Fruit fly (Drosophila melanogaster) whole organism, embryonic: Measurements from ENCODE around the gene CG5815.

Experiments
- Abd-B ChIP-seq: fragments of 200-800 bp; sonication (Bioruptor generic); optimal IDR thresholded peaks from 2 replicates; lab custom pipeline; 2018; ENCODE audit warnings: missing biosample characterization, mild to moderate bottlenecking, missing genetic modification characterization, moderate library complexity
- CG11093 ChIP-seq: fragments of 200-800 bp; sonication (Bioruptor generic); IDR thresholded peaks from 3 replicates; pipeline ENCODE4 v1.3.6; 2022; ENCODE audit warnings: missing biosample characterization, missing genetic modification characterization
- CG15011 ChIP-seq: fragments of 200-800 bp; sonication (Bioruptor generic); optimal IDR thresholded peaks from 3 replicates; lab custom pipeline; 2018; ENCODE audit warnings: missing biosample characterization, mild to moderate bottlenecking, missing genetic modification characterization
- CG2875 ChIP-seq: fragments of 200-800 bp; sonication (Bioruptor generic); optimal IDR thresholded peaks from 2 replicates; lab custom pipeline; 2017; ENCODE audit warnings: missing biosample characterization, mild to moderate bottlenecking, missing genetic modification characterization, missing genetic modification reagents
- CG30403 ChIP-seq: fragments of 200-800 bp; sonication (Bioruptor generic); optimal IDR thresholded peaks from 3 replicates; lab custom pipeline; 2016; ENCODE audit warnings: missing biosample characterization, missing genetic modification characterization
- CG31388 ChIP-seq: fragments of 200-800 bp; sonication (Bioruptor generic); optimal IDR thresholded peaks from 2 replicates; lab custom pipeline; 2016; ENCODE audit warnings: missing biosample characterization, missing genetic modification characterization
- CG33557 ChIP-seq: fragments of 200-800 bp; sonication (Bioruptor generic); optimal IDR thresholded peaks from 2 replicates; lab custom pipeline; 2019; ENCODE audit warnings: missing biosample characterization, mild to moderate bottlenecking, missing genetic modification characterization, moderate library complexity
- CG4328 ChIP-seq: fragments of 200-800 bp; sonication (Bioruptor generic); optimal IDR thresholded peaks from 3 replicates; lab custom pipeline; 2017; ENCODE audit warnings: missing biosample characterization, missing genetic modification reagents, missing genetic modification characterization
- CG4424 ChIP-seq: fragments of 200-800 bp; sonication (Bioruptor generic); optimal IDR thresholded peaks from 3 replicates; lab custom pipeline; 2016; ENCODE audit warnings: missing biosample characterization, missing genetic modification characterization
- CG6683 ChIP-seq: fragments of 200-800 bp; sonication (Bioruptor generic); optimal IDR thresholded peaks from 2 replicates; lab custom pipeline; 2017; ENCODE audit warnings: missing biosample characterization, mild to moderate bottlenecking, missing genetic modification characterization, missing genetic modification reagents
- CG6813 ChIP-seq: fragments of 200-800 bp; sonication (Bioruptor generic); optimal IDR thresholded peaks from 2 replicates; lab custom pipeline; 2017; ENCODE audit warnings: missing biosample characterization, missing genetic modification characterization, mild to moderate bottlenecking, moderate library complexity, missing genetic modification reagents
- CG8478 ChIP-seq: fragments of >200 bp; optimal IDR thresholded peaks from 2 replicates; lab custom pipeline; 2018
- CG8765 ChIP-seq: fragments of 200-800 bp; sonication (Bioruptor generic); IDR thresholded peaks from 2 replicates; pipeline ENCODE4 v1.3.6; 2022; ENCODE audit warnings: missing biosample characterization, missing genetic modification characterization
- CG9609 ChIP-seq: fragments of 200-800 bp; sonication (Bioruptor generic); optimal IDR thresholded peaks from 3 replicates; lab custom pipeline; 2016; ENCODE audit warnings: missing biosample characterization, missing genetic modification characterization
- Camta ChIP-seq: fragments of 200-800 bp; sonication (Bioruptor generic); optimal IDR thresholded peaks from 2 replicates; lab custom pipeline; 2016; ENCODE audit warnings: missing biosample characterization, missing genetic modification characterization
- CrebB ChIP-seq: fragments of 200-800 bp; sonication (Bioruptor generic); optimal IDR thresholded peaks from 3 replicates; lab custom pipeline; 2018; ENCODE audit warnings: missing biosample characterization, mild to moderate bottlenecking, missing genetic modification characterization
- Dip2 ChIP-seq: fragments of 200-800 bp; sonication (Bioruptor generic); IDR thresholded peaks from 2 replicates; pipeline ENCODE4 v1.3.6; 2022; ENCODE audit warnings: missing biosample characterization, missing genetic modification characterization
- Dref ChIP-seq: fragments of 200-800 bp; sonication (Bioruptor generic); IDR thresholded peaks from 2 replicates; pipeline ENCODE4 v1.3.6; 2022; ENCODE audit warnings: missing biosample characterization, missing genetic modification characterization
- Eip74EF ChIP-seq, 2 experiments: fragments of 200-800 bp in 1 of 2; fragments of >200 bp in 1 of 2; sonication (Bioruptor generic) in 1 of 2; optimal IDR thresholded peaks; 2 replicates each; lab custom pipeline; 2017 to 2019; ENCODE audit warnings: missing biosample characterization in 2 of 2, missing genetic modification characterization in 2 of 2, mild to moderate bottlenecking in 1 of 2, moderate library complexity in 1 of 2
- Ets65A ChIP-seq: fragments of 200-800 bp; sonication (Bioruptor generic); peaks from one replicate; lab custom pipeline; 2016; ENCODE audit warnings: missing biosample characterization, missing genetic modification characterization
- Hand ChIP-seq: fragments of 200-800 bp; sonication (Bioruptor generic); optimal IDR thresholded peaks from 2 replicates; lab custom pipeline; 2017; ENCODE audit warnings: mild to moderate bottlenecking, missing biosample characterization, missing genetic modification reagents, missing genetic modification characterization
- Lim3 ChIP-seq: fragments of 200-800 bp; sonication (Bioruptor generic); IDR thresholded peaks from 2 replicates; pipeline ENCODE4 v1.3.6; 2022; ENCODE audit warnings: missing biosample characterization, missing genetic modification characterization
- MESR4 ChIP-seq: fragments of 200-800 bp; sonication (Bioruptor generic); optimal IDR thresholded peaks from 2 replicates; lab custom pipeline; 2018; ENCODE audit warnings: missing biosample characterization, mild to moderate bottlenecking, missing genetic modification characterization, moderate library complexity
- MTF-1 ChIP-seq: fragments of 200-800 bp; sonication (Bioruptor generic); optimal IDR thresholded peaks from 2 replicates; lab custom pipeline; 2018; ENCODE audit warnings: missing biosample characterization, mild to moderate bottlenecking, missing genetic modification characterization, borderline replicate concordance
- Opbp ChIP-seq: fragments of 200-800 bp; sonication (Bioruptor generic); IDR thresholded peaks from 3 replicates; pipeline ENCODE4 v1.3.6; 2022; ENCODE audit warnings: missing biosample characterization, missing genetic modification characterization; ENCODE audit not compliant: partially characterized antibody
- Optix ChIP-seq: fragments of 200-800 bp; sonication (Bioruptor generic); IDR thresholded peaks from 3 replicates; pipeline ENCODE4 v1.3.6; 2022; ENCODE audit warnings: missing biosample characterization, missing genetic modification characterization
- Tbp ChIP-seq: fragments of >200 bp; optimal IDR thresholded peaks from 2 replicates; lab custom pipeline; 2018; ENCODE audit warnings: missing biosample characterization, missing genetic modification characterization
- az2 ChIP-seq: fragments of 200-800 bp; sonication (Bioruptor generic); optimal IDR thresholded peaks from 3 replicates; lab custom pipeline; 2016; ENCODE audit warnings: missing biosample characterization, missing genetic modification characterization
- bbx ChIP-seq: fragments of 200-800 bp; sonication (Bioruptor generic); IDR thresholded peaks from 2 replicates; pipeline ENCODE4 v1.3.6; 2022; ENCODE audit warnings: missing biosample characterization, missing genetic modification characterization; ENCODE audit not compliant: partially characterized antibody
- dm ChIP-seq: fragments of 200-800 bp; sonication (Bioruptor generic); optimal IDR thresholded peaks from 3 replicates; lab custom pipeline; 2016; ENCODE audit warnings: missing biosample characterization, missing genetic modification characterization
- dysf ChIP-seq: fragments of 200-800 bp; sonication (Bioruptor generic); IDR thresholded peaks from 3 replicates; pipeline ENCODE4 v1.3.6; 2022; ENCODE audit warnings: missing biosample characterization, missing genetic modification characterization
- esg ChIP-seq: fragments of 200-800 bp; sonication (Bioruptor generic); conservative IDR thresholded peaks from 2 replicates; pipeline ENCODE4 v1.3.6; 2022; ENCODE audit warnings: missing biosample characterization, missing genetic modification characterization
- exex ChIP-seq: fragments of 200-800 bp; sonication (Bioruptor generic); optimal IDR thresholded peaks from 4 replicates; lab custom pipeline; 2018; ENCODE audit warnings: missing biosample characterization, mild to moderate bottlenecking, missing genetic modification characterization, moderate library complexity
- fd3F ChIP-seq: fragments of 200-800 bp; sonication (Bioruptor generic); optimal IDR thresholded peaks from 2 replicates; lab custom pipeline; 2018; ENCODE audit warnings: missing biosample characterization, mild to moderate bottlenecking, missing genetic modification characterization, moderate library complexity
- gcm2 ChIP-seq: fragments of 200-800 bp; sonication (Bioruptor generic); optimal IDR thresholded peaks from 2 replicates; lab custom pipeline; 2016; ENCODE audit warnings: missing biosample characterization, missing genetic modification characterization
- grn ChIP-seq: fragments of 200-800 bp; sonication (Bioruptor generic); optimal IDR thresholded peaks from 3 replicates; lab custom pipeline; 2017; ENCODE audit warnings: missing biosample characterization, missing genetic modification characterization
- knrl ChIP-seq: fragments of 200-800 bp; sonication (Bioruptor generic); IDR thresholded peaks from 3 replicates; pipeline ENCODE4 v1.3.6; 2022; ENCODE audit warnings: missing biosample characterization, missing genetic modification characterization; ENCODE audit not compliant: partially characterized antibody
- lab ChIP-seq: fragments of 200-800 bp; sonication (Bioruptor generic); optimal IDR thresholded peaks from 3 replicates; lab custom pipeline; 2017; ENCODE audit warnings: missing biosample characterization, missing genetic modification characterization, mild to moderate bottlenecking, moderate library complexity, missing genetic modification reagents
- odd ChIP-seq: fragments of 200-800 bp; sonication (Bioruptor generic); optimal IDR thresholded peaks from 2 replicates; lab custom pipeline; 2017; ENCODE audit warnings: missing biosample characterization, mild to moderate bottlenecking, missing genetic modification characterization
- otp ChIP-seq: fragments of 200-800 bp; sonication (Bioruptor generic); IDR thresholded peaks from 3 replicates; pipeline ENCODE4, ENCODE4 v1.3.6; 2022; ENCODE audit warnings: missing biosample characterization, missing genetic modification characterization
- pita ChIP-seq: fragments of 200-800 bp; sonication (Bioruptor generic); optimal IDR thresholded peaks from 2 replicates; lab custom pipeline; 2017; ENCODE audit warnings: missing biosample characterization, mild to moderate bottlenecking, missing genetic modification characterization
- row ChIP-seq: fragments of 200-800 bp; sonication (Bioruptor generic); IDR thresholded peaks from 3 replicates; pipeline ENCODE4 v1.3.6; 2022; ENCODE audit warnings: missing biosample characterization, missing genetic modification characterization
- slbo ChIP-seq: fragments of 200-800 bp; sonication (Bioruptor generic); IDR thresholded peaks from 2 replicates; pipeline ENCODE4 v1.3.6; 2022; ENCODE audit warnings: missing biosample characterization, missing genetic modification characterization
- sqz ChIP-seq: fragments of 200-800 bp; sonication (Bioruptor generic); optimal IDR thresholded peaks from 3 replicates; lab custom pipeline; 2018; ENCODE audit warnings: missing biosample characterization, mild to moderate bottlenecking, missing genetic modification characterization
- stc ChIP-seq: fragments of 200-800 bp; sonication (Bioruptor generic); IDR thresholded peaks from 2 replicates; pipeline ENCODE4 v1.3.6; 2022; ENCODE audit warnings: missing biosample characterization, missing genetic modification characterization
- ttk ChIP-seq: fragments of 200-800 bp; sonication (Bioruptor generic); IDR thresholded peaks from 2 replicates; pipeline ENCODE4 v2.1.2; 2022; ENCODE audit warnings: missing biosample characterization, missing genetic modification characterization
- wdn ChIP-seq: fragments of 200-800 bp; sonication (Bioruptor generic); IDR thresholded peaks from 2 replicates; pipeline ENCODE4 v1.3.6; 2022; ENCODE audit warnings: missing biosample characterization, missing genetic modification characterization
- wor ChIP-seq: fragments of 200-800 bp; sonication (Bioruptor generic); IDR thresholded peaks from 2 replicates; pipeline ENCODE4 v1.3.6; 2022; ENCODE audit warnings: missing biosample characterization, missing genetic modification characterization
- zen ChIP-seq: fragments of 200-800 bp; sonication (Bioruptor generic); optimal IDR thresholded peaks from 3 replicates; lab custom pipeline; 2018; ENCODE audit warnings: missing biosample characterization, mild to moderate bottlenecking, missing genetic modification characterization, moderate library complexity

The CG5815 gene

DNA sequence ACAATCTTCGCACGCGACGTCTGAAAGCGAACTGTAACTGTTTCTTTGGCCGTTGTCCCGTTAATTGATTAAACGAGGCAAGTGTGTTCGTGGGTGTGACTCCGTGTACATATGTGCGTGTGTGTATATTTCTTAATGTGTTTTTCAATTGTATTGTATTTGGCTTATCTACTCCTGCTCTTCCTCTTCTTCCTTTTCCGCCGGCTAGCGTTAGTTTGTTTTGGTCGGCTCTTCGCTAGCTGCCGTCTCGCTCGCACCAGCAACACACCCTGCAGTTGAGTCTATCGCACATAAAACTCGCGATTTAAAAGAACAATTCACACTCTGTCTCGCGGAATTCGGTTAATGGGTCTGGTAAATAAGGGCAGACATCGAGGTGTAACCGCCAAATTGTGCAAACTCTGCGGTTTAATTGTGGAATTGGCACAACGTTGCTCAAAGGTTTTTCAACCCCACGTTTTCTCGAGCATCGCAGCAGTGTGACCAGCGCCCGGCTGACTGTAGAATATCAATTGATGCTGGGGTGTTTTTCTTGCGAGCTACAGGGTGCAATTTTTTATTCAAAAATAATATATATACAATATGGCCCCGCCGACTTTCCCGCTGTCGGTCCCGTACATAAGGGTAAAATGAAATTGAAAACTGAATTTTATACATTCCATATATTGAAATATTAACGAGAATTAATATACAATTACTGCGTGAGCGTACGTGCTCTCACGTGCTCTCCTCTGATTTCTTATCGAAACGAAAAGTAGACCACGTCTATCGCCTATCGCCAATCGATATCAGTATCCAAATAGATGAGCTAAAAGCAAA is at the start of gene CG5815, which contains the start of gene gb (continued):
- TF ChIP-seq CG33557 (peak; percentile 77), grn (peak; percentile 61), CG11093 (GFP tag; lab: Robert Waterston, UW) (peak; percentile 73), CrebB (tag; lab: Kevin White, UChicago) (peak; percentile 59), CG30403 (GFP tag; lab: Kevin White, UChicago) (peak; percentile 94), otp (GFP tag; lab: Robert Waterston, UW) (peak; percentile 85), esg (peak; percentile 87), fd3F (GFP tag; lab: Kevin White, UChicago) (peak; percentile 87), sqz (GFP tag; lab: Kevin White, UChicago) (no peak), az2 (peak; percentile 92), CG4328 (peak; percentile 85), MESR4 (GFP tag; lab: Kevin White, UChicago) (peak; percentile 41), stc (GFP tag; lab: Robert Waterston, UW) (peak; percentile 75), gcm2 (peak; percentile 71), bbx (GFP tag; lab: Robert Waterston, UW) (peak; percentile 85), Eip74EF (GFP tag; optimal IDR thresholded peaks at IDR 0.05; lab: Kevin White, UChicago) (no peak), Abd-B (GFP tag; lab: Kevin White, UChicago) (peak; percentile 90), Tbp (GFP tag; lab: Kevin White, UChicago) (no peak), CG8478 (lab: Kevin White, UChicago) (no peak), Dip2 (GFP tag; lab: Robert Waterston, UW) (no peak; the same call in 1 of the 2 replicates), Camta (GFP tag; lab: Kevin White, UChicago) (peak; percentile 73), CG8765 (GFP tag; lab: Robert Waterston, UW) (peak; percentile 86), CG6683 (GFP tag; lab: Kevin White, UChicago) (peak; percentile 81), CG6813 (GFP tag; lab: Kevin White, UChicago) (peak; percentile 76), Optix (GFP tag; lab: Robert Waterston, UW) (peak; percentile 90), CG15011 (GFP tag; lab: Kevin White, UChicago) (peak; percentile 76), odd (peak; percentile 74), Opbp (GFP tag; lab: Robert Waterston, UW) (peak; percentile 86), knrl (GFP tag; lab: Robert Waterston, UW) (peak; percentile 92), Ets65A (GFP tag; lab: Kevin White, UChicago) (peak; percentile 98), slbo (GFP tag; lab: Robert Waterston, UW) (peak; percentile 95), CG2875 (GFP tag; lab: Kevin White, UChicago) (peak; percentile 81), row (GFP tag; lab: Robert Waterston, UW) (peak; percentile 97), dm (peak; percentile 85), ttk (peak; percentile 89), lab (GFP tag; lab: Kevin White, UChicago) (peak; percentile 95), Lim3 (GFP tag; lab: Robert Waterston, UW) (peak; percentile 60; the same call in 1 of the 2 replicates), wdn (GFP tag; lab: Robert Waterston, UW) (peak; percentile 89), CG31388 (GFP tag; lab: Kevin White, UChicago) (peak; percentile 78), zen (peak; percentile 81), CG9609 (peak; percentile 75), Dref (GFP tag; lab: Robert Waterston, UW) (peak; percentile 85), MTF-1 (GFP tag; lab: Kevin White, UChicago) (peak; percentile 75), pita (GFP tag; lab: Kevin White, UChicago) (no peak), wor (GFP tag; lab: Robert Waterston, UW) (peak; percentile 69), CG4424 (GFP tag; lab: Kevin White, UChicago) (peak; percentile 93), exex (tag; lab: Kevin White, UChicago) (peak; percentile 61), Hand (GFP tag; lab: Kevin White, UChicago) (peak; percentile 65), dysf (GFP tag; lab: Robert Waterston, UW) (peak; percentile 89)
